Fruit fly (Drosophila melanogaster) whole organism, embryonic: ENCODE measurements around the gene cort.
A peak's percentile ranks its signal among the peaks of the same experiment; 100 is the strongest.

Experiments used
- CG10565 ChIP-seq: fragments of 200-800 bp; sonication (Bioruptor generic); optimal IDR thresholded peaks from 3 replicates; lab custom pipeline; 2016; ENCODE audit warnings: missing biosample characterization, mild to moderate bottlenecking, missing genetic modification characterization
- CG13894 ChIP-seq: fragments of 200-800 bp; sonication (Bioruptor generic); optimal IDR thresholded peaks from 3 replicates; lab custom pipeline; 2018; ENCODE audit warnings: missing biosample characterization, mild to moderate bottlenecking, missing genetic modification characterization, moderate library complexity
- CG14860 ChIP-seq: fragments of 200-800 bp; sonication (Bioruptor generic); IDR thresholded peaks from 3 replicates; pipeline ENCODE4 v1.3.6; 2022; ENCODE audit warnings: missing biosample characterization, missing genetic modification characterization; ENCODE audit not compliant: partially characterized antibody
- CG17612 ChIP-seq: fragments of 200-800 bp; sonication (Bioruptor generic); IDR thresholded peaks from 2 replicates; pipeline ENCODE4 v1.3.6; 2022; ENCODE audit warnings: missing biosample characterization, missing genetic modification characterization
- CG1832 ChIP-seq: fragments of 200-800 bp; sonication (Bioruptor generic); optimal IDR thresholded peaks from 2 replicates; lab custom pipeline; 2017; ENCODE audit warnings: missing biosample characterization, mild to moderate bottlenecking, missing genetic modification characterization, inconsistent platforms
- CG18476 ChIP-seq: fragments of 200-800 bp; sonication (Bioruptor generic); optimal IDR thresholded peaks from 2 replicates; lab custom pipeline; 2016; ENCODE audit warnings: missing biosample characterization, mild to moderate bottlenecking, missing genetic modification characterization
- CG18619 ChIP-seq: fragments of 200-800 bp; sonication (Bioruptor generic); optimal IDR thresholded peaks from 3 replicates; lab custom pipeline; 2017; ENCODE audit warnings: missing biosample characterization, mild to moderate bottlenecking, missing genetic modification characterization
- CG2120 ChIP-seq: fragments of 200-800 bp; sonication (Bioruptor generic); optimal IDR thresholded peaks from 3 replicates; lab custom pipeline; 2016; ENCODE audit warnings: missing biosample characterization, missing genetic modification characterization
- CG2889 ChIP-seq: fragments of 200-800 bp; sonication (Bioruptor generic); IDR thresholded peaks from 3 replicates; pipeline ENCODE4 v1.3.6; 2022; ENCODE audit warnings: missing biosample characterization, missing genetic modification characterization
- CG3065 ChIP-seq: fragments of 200-800 bp; sonication (Bioruptor generic); optimal IDR thresholded peaks from 2 replicates; lab custom pipeline; 2016; ENCODE audit warnings: missing biosample characterization, missing genetic modification characterization
- CG32532 ChIP-seq: fragments of 200-800 bp; sonication (Bioruptor generic); IDR thresholded peaks from 2 replicates; pipeline ENCODE4 v1.3.6; 2022; ENCODE audit warnings: missing biosample characterization, missing genetic modification characterization
- CG3281 ChIP-seq: fragments of 200-800 bp; sonication (Bioruptor generic); optimal IDR thresholded peaks from 3 replicates; lab custom pipeline; 2017; ENCODE audit warnings: missing biosample characterization, mild to moderate bottlenecking, missing genetic modification characterization
- CG3847 ChIP-seq: fragments of 200-800 bp; sonication (Bioruptor generic); IDR thresholded peaks from 2 replicates; pipeline ENCODE4 v1.3.6; 2022; ENCODE audit warnings: missing biosample characterization, missing genetic modification characterization
- CG7372 ChIP-seq: fragments of 200-800 bp; sonication (Bioruptor generic); IDR thresholded peaks from 2 replicates; pipeline ENCODE4 v1.3.6; 2022; ENCODE audit warnings: missing biosample characterization, missing genetic modification characterization
- CG8281 ChIP-seq: fragments of 200-800 bp; sonication (Bioruptor generic); optimal IDR thresholded peaks from 2 replicates; lab custom pipeline; 2018; ENCODE audit warnings: missing biosample characterization, mild to moderate bottlenecking, missing genetic modification characterization, moderate library complexity
- CG8478 ChIP-seq: fragments of >200 bp; optimal IDR thresholded peaks from 2 replicates; lab custom pipeline; 2018
- CG9817 ChIP-seq: fragments of 200-800 bp; sonication (Bioruptor generic); optimal IDR thresholded peaks from 2 replicates; lab custom pipeline; 2018; ENCODE audit warnings: missing biosample characterization, mild to moderate bottlenecking, missing genetic modification characterization, moderate library complexity
- Doc2 ChIP-seq: fragments of 200-800 bp; sonication (Bioruptor generic); IDR thresholded peaks from 2 replicates; pipeline ENCODE4 v1.3.6; 2022; ENCODE audit warnings: missing biosample characterization, missing genetic modification characterization
- Dp ChIP-seq: fragments of 200-800 bp; sonication (Bioruptor generic); optimal IDR thresholded peaks from 2 replicates; lab custom pipeline; 2018; ENCODE audit warnings: missing biosample characterization, mild to moderate bottlenecking, missing genetic modification characterization, moderate library complexity
- Ets97D ChIP-seq: fragments of 200-800 bp; sonication (Bioruptor generic); optimal IDR thresholded peaks from 3 replicates; lab custom pipeline; 2016; ENCODE audit warnings: missing biosample characterization, missing genetic modification characterization
- Hr39 ChIP-seq: fragments of >200 bp; optimal IDR thresholded peaks from 2 replicates; lab custom pipeline; 2017
- Mes4 ChIP-seq: fragments of 200-800 bp; sonication (Bioruptor generic); optimal IDR thresholded peaks from 2 replicates; lab custom pipeline; 2016; ENCODE audit warnings: missing biosample characterization, missing genetic modification characterization
- NFAT ChIP-seq: fragments of 200-800 bp; sonication (Bioruptor generic); IDR thresholded peaks from 2 replicates; pipeline ENCODE4 v1.3.6; 2022; ENCODE audit warnings: missing biosample characterization, missing genetic modification characterization
- Opbp ChIP-seq: fragments of 200-800 bp; sonication (Bioruptor generic); IDR thresholded peaks from 3 replicates; pipeline ENCODE4 v1.3.6; 2022; ENCODE audit warnings: missing biosample characterization, missing genetic modification characterization; ENCODE audit not compliant: partially characterized antibody
- PHDP ChIP-seq: fragments of 200-800 bp; sonication (Bioruptor generic); optimal IDR thresholded peaks from 3 replicates; lab custom pipeline; 2018; ENCODE audit warnings: missing biosample characterization, mild to moderate bottlenecking, missing genetic modification characterization, moderate library complexity
- Sox102F ChIP-seq: fragments of 200-800 bp; sonication (Bioruptor generic); optimal IDR thresholded peaks from 2 replicates; lab custom pipeline; 2018; ENCODE audit warnings: missing biosample characterization, mild to moderate bottlenecking, missing genetic modification characterization, moderate library complexity
- Spps ChIP-seq: fragments of 200-800 bp; sonication (Bioruptor generic); optimal IDR thresholded peaks from 2 replicates; lab custom pipeline; 2018; ENCODE audit warnings: missing biosample characterization, mild to moderate bottlenecking, missing genetic modification characterization
- Ssrp ChIP-seq: fragments of 200-800 bp; sonication (Bioruptor generic); optimal IDR thresholded peaks from 2 replicates; lab custom pipeline; 2018; ENCODE audit warnings: missing biosample characterization, mild to moderate bottlenecking, missing genetic modification characterization, moderate library complexity
- YL-1 ChIP-seq: fragments of 200-800 bp; sonication (Bioruptor generic); optimal IDR thresholded peaks from 3 replicates; lab custom pipeline; 2017; ENCODE audit warnings: missing biosample characterization, mild to moderate bottlenecking, missing genetic modification characterization
- ab ChIP-seq: fragments of 200-800 bp; sonication (Bioruptor generic); optimal IDR thresholded peaks from 2 replicates; lab custom pipeline; 2016; ENCODE audit warnings: missing biosample characterization, missing genetic modification characterization
- btn ChIP-seq: fragments of 200-800 bp; sonication (Bioruptor generic); optimal IDR thresholded peaks from 2 replicates; lab custom pipeline; 2016; ENCODE audit warnings: missing biosample characterization, missing genetic modification characterization
- dati ChIP-seq: fragments of 200-800 bp; sonication (Bioruptor generic); IDR thresholded peaks from 2 replicates; pipeline ENCODE4 v1.3.6; 2022; ENCODE audit warnings: missing biosample characterization, missing genetic modification characterization
- esg ChIP-seq: fragments of 200-800 bp; sonication (Bioruptor generic); conservative IDR thresholded peaks from 2 replicates; pipeline ENCODE4 v1.3.6; 2022; ENCODE audit warnings: missing biosample characterization, missing genetic modification characterization
- gce ChIP-seq: fragments of 200-800 bp; sonication (Bioruptor generic); IDR thresholded peaks from 3 replicates; pipeline ENCODE4 v1.3.6; 2022; ENCODE audit warnings: missing biosample characterization, missing genetic modification characterization
- grn ChIP-seq: fragments of 200-800 bp; sonication (Bioruptor generic); optimal IDR thresholded peaks from 3 replicates; lab custom pipeline; 2017; ENCODE audit warnings: missing biosample characterization, missing genetic modification characterization
- hkb ChIP-seq, 2 experiments: fragments of 200-800 bp in 1 of 2; fragments of >200 bp in 1 of 2; sonication (Bioruptor generic) in 1 of 2; IDR thresholded peaks in 1 of 2; optimal IDR thresholded peaks in 1 of 2; 2 replicates each; pipeline versions ENCODE4 v1.3.6 to Lab custom; 2017 to 2022; ENCODE audit warnings: missing biosample characterization in 1 of 2, missing genetic modification characterization in 1 of 2
- jigr1 ChIP-seq: fragments of 200-800 bp; sonication (Bioruptor generic); IDR thresholded peaks from 3 replicates; pipeline ENCODE4 v1.3.6; 2022; ENCODE audit warnings: missing biosample characterization, missing genetic modification characterization
- nau ChIP-seq: fragments of 200-800 bp; sonication (Bioruptor generic); optimal IDR thresholded peaks from 3 replicates; lab custom pipeline; 2017; ENCODE audit warnings: missing biosample characterization, mild to moderate bottlenecking, missing genetic modification characterization, missing genetic modification reagents
- p53 ChIP-seq: fragments of 200-800 bp; sonication (Bioruptor generic); optimal IDR thresholded peaks from 2 replicates; lab custom pipeline; 2016; ENCODE audit warnings: missing biosample characterization, missing genetic modification characterization
- pan ChIP-seq, 4 experiments: fragments of >200 bp in 3 of 4; fragments of 200-800 bp in 1 of 4; sonication (Bioruptor generic) in 1 of 4; optimal IDR thresholded peaks in 3 of 4; IDR thresholded peaks in 1 of 4; 2 replicates each; pipeline versions ENCODE4 v1.3.6 to Lab custom; 2017 to 2022; ENCODE audit warnings: missing biosample characterization in 2 of 4, missing genetic modification characterization in 2 of 4, mixed read lengths in 1 of 4
- peb ChIP-seq: fragments of 200-800 bp; sonication (Bioruptor generic); IDR thresholded peaks from 2 replicates; pipeline ENCODE4 v1.3.6; 2022; ENCODE audit warnings: missing biosample characterization, missing genetic modification characterization
- ranshi ChIP-seq: fragments of 200-800 bp; sonication (Bioruptor generic); IDR thresholded peaks from 2 replicates; pipeline ENCODE4 v1.3.6; 2022; ENCODE audit warnings: missing biosample characterization, missing genetic modification characterization
- sqz ChIP-seq: fragments of 200-800 bp; sonication (Bioruptor generic); optimal IDR thresholded peaks from 3 replicates; lab custom pipeline; 2018; ENCODE audit warnings: missing biosample characterization, mild to moderate bottlenecking, missing genetic modification characterization
- stc ChIP-seq: fragments of 200-800 bp; sonication (Bioruptor generic); IDR thresholded peaks from 2 replicates; pipeline ENCODE4 v1.3.6; 2022; ENCODE audit warnings: missing biosample characterization, missing genetic modification characterization
- tll ChIP-seq, 2 experiments: fragments of 200-800 bp in 1 of 2; fragments of >200 bp in 1 of 2; sonication (Bioruptor generic) in 1 of 2; optimal IDR thresholded peaks; 2 replicates each; lab custom pipeline; 2017 to 2019; ENCODE audit warnings: missing biosample characterization in 2 of 2, missing genetic modification characterization in 2 of 2, mild to moderate bottlenecking in 1 of 2, moderate library complexity in 1 of 2
- vnd ChIP-seq: fragments of 200-800 bp; sonication (Bioruptor generic); IDR thresholded peaks from 3 replicates; pipeline ENCODE4 v1.3.6; 2022; ENCODE audit warnings: missing biosample characterization, missing genetic modification characterization; ENCODE audit not compliant: partially characterized antibody
- zen2 ChIP-seq: fragments of 200-800 bp; sonication (Bioruptor generic); IDR thresholded peaks from 3 replicates; pipeline ENCODE4 v1.3.6; 2022; ENCODE audit warnings: missing biosample characterization, missing genetic modification characterization; ENCODE audit not compliant: partially characterized antibody
- zf30C ChIP-seq: fragments of 200-800 bp; sonication (Bioruptor generic); optimal IDR thresholded peaks from 3 replicates; lab custom pipeline; 2018; ENCODE audit warnings: missing biosample characterization, mild to moderate bottlenecking, missing genetic modification characterization
- zfh1 ChIP-seq: fragments of 200-800 bp; sonication (Bioruptor generic); IDR thresholded peaks from 3 replicates; pipeline ENCODE4 v1.3.6; 2022; ENCODE audit warnings: missing biosample characterization, missing genetic modification characterization
- zfh2 ChIP-seq: fragments of 200-800 bp; sonication (Bioruptor generic); optimal IDR thresholded peaks from 2 replicates; lab custom pipeline; 2016; ENCODE audit warnings: missing biosample characterization, missing genetic modification characterization

The cort gene

dm6 chr2L:6698387-6698786, 22.0 kb upstream of the cort start (continued):
- TF ChIP-seq CG8281 (no peak), CG10565 (GFP tag; lab: Kevin White, UChicago) (no peak), Ets97D (no peak), CG8478 (no peak), p53 (GFP tag; lab: Kevin White, UChicago) (no peak), tll (GFP tag; optimal IDR thresholded peaks at IDR 0.05; lab: Kevin White, UChicago) (no peak), vnd (no peak), CG9817 (tag; lab: Kevin White, UChicago) (peak; percentile 16), ab (GFP tag; lab: Kevin White, UChicago) (no peak), Doc2 (no peak), CG2120 (peak; percentile 47), Ssrp (tag; lab: Kevin White, UChicago) (peak; percentile 42), zfh1 (peak; percentile 74; the same call in 2 of the 3 replicates), sqz (GFP tag; lab: Kevin White, UChicago) (no peak), PHDP (tag; lab: Kevin White, UChicago) (peak; percentile 29), Sox102F (GFP tag; lab: Kevin White, UChicago) (peak; percentile 59), CG3065 (GFP tag; lab: Kevin White, UChicago) (no peak), CG2889 (GFP tag; lab: Robert Waterston, UW) (peak; percentile 51; the same call in 1 of the 3 replicates), CG13894 (tag; lab: Kevin White, UChicago) (no peak), Mes4 (GFP tag; lab: Kevin White, UChicago) (no peak), jigr1 (GFP tag; lab: Robert Waterston, UW) (peak; percentile 32; the same call in 1 of the 3 replicates), zf30C (GFP tag; lab: Kevin White, UChicago) (no peak), esg (peak; percentile 54), hkb (optimal IDR thresholded peaks at IDR 0.05; lab: Kevin White, UChicago) (no peak), hkb (GFP tag; IDR thresholded peaks at IDR 0.05; lab: Robert Waterston, UW) (peak; percentile 24; the same call in 1 of the 2 replicates), CG3281 (GFP tag; lab: Kevin White, UChicago) (no peak), grn (no peak), dati (GFP tag; lab: Robert Waterston, UW) (0 out of 2 replicates have a peak, but pooled peaks have one; percentile 25), YL-1 (no peak), Hr39 (no peak), NFAT (no peak), CG7372 (GFP tag; lab: Robert Waterston, UW) (0 out of 2 replicates have a peak, but pooled peaks have one; percentile 43), CG1832 (GFP tag; lab: Kevin White, UChicago) (no peak), CG18619 (GFP tag; lab: Kevin White, UChicago) (peak; percentile 15), btn (no peak), Dp (GFP tag; lab: Kevin White, UChicago) (no peak), zen2 (GFP tag; lab: Robert Waterston, UW) (no peak), gce (GFP tag; lab: Robert Waterston, UW) (no peak), nau (GFP tag; lab: Kevin White, UChicago) (no peak), stc (GFP tag; lab: Robert Waterston, UW) (peak; percentile 71), Spps (tag; lab: Kevin White, UChicago) (no peak), pan (optimal IDR thresholded peaks at IDR 0.05; lab: Kevin White, UChicago) (no peak), pan (GFP tag; optimal IDR thresholded peaks at IDR 0.05 in 1 of 2, IDR thresholded peaks at IDR 0.05 in 1 of 2) (peak in 1 of 2 experiments; percentile 78), CG32532 (no peak; the same call in 1 of the 2 replicates), peb (GFP tag; lab: Robert Waterston, UW) (no peak), ranshi (GFP tag; lab: Robert Waterston, UW) (peak; percentile 56; the same call in 1 of the 2 replicates), CG17612 (GFP tag; lab: Robert Waterston, UW) (no peak), Opbp (GFP tag; lab: Robert Waterston, UW) (no peak), zfh2 (GFP tag; lab: Kevin White, UChicago) (peak; percentile 1), CG14860 (GFP tag; lab: Robert Waterston, UW) (no peak), CG18476 (peak; percentile 4), CG3847 (GFP tag; lab: Robert Waterston, UW) (no peak)
